Fruit fly (Drosophila melanogaster) whole organism, wandering third instar larva: ENCODE measurements around the gene CG15439.

Experiments
- Abd-B ChIP-seq: fragments of >200 bp; optimal IDR thresholded peaks from 2 replicates; lab custom pipeline; 2017; ENCODE audit warnings: missing biosample characterization, missing genetic modification characterization
- CG32264 ChIP-seq: fragments of 200-800 bp; sonication (Bioruptor generic); optimal IDR thresholded peaks from 2 replicates; lab custom pipeline; 2016; ENCODE audit warnings: missing biosample characterization, missing genetic modification characterization
- CG9705 ChIP-seq: fragments of 200-800 bp; sonication (Bioruptor generic); optimal IDR thresholded peaks from 2 replicates; lab custom pipeline; 2018; ENCODE audit warnings: missing biosample characterization, mild to moderate bottlenecking, missing genetic modification characterization
- CrebA ChIP-seq: fragments of 200-800 bp; sonication (Bioruptor generic); optimal IDR thresholded peaks from 2 replicates; lab custom pipeline; 2016; ENCODE audit warnings: missing biosample characterization, mild to moderate bottlenecking, missing genetic modification characterization, borderline replicate concordance
- Dfd ChIP-seq: fragments of >200 bp; optimal IDR thresholded peaks from 2 replicates; lab custom pipeline; 2017; ENCODE audit warnings: missing biosample characterization, missing genetic modification characterization
- Dif ChIP-seq: fragments of 200-275, 200-300 bp; sonication (Bioruptor generic); optimal IDR thresholded peaks from 2 replicates; lab custom pipeline; 2018; ENCODE audit warnings: missing biosample characterization, missing genetic modification characterization; ENCODE audit not compliant: partially characterized antibody
- GATAd ChIP-seq: sonication (Bioruptor generic); optimal IDR thresholded peaks from 2 replicates; lab custom pipeline; 2016; ENCODE audit warnings: missing biosample characterization, missing genetic modification characterization
- HLH106 ChIP-seq: fragments of 200-800 bp; optimal IDR thresholded peaks from 3 replicates; lab custom pipeline; 2019; ENCODE audit warnings: missing biosample characterization, mild to moderate bottlenecking, missing genetic modification characterization, moderate library complexity
- Hnf4 ChIP-seq: fragments of 200-800 bp; sonication (Bioruptor generic); optimal IDR thresholded peaks from 2 replicates; lab custom pipeline; 2016; ENCODE audit warnings: missing biosample characterization, mild to moderate bottlenecking, missing genetic modification characterization
- Hr78 ChIP-seq: fragments of >200 bp; optimal IDR thresholded peaks from 2 replicates; lab custom pipeline; 2017; ENCODE audit warnings: missing biosample characterization, missing genetic modification characterization
- Jra ChIP-seq: sonication (Bioruptor generic); optimal IDR thresholded peaks from 2 replicates; lab custom pipeline; 2016; ENCODE audit warnings: missing biosample characterization, missing genetic modification characterization
- Myc ChIP-seq: fragments of >200 bp; optimal IDR thresholded peaks from 2 replicates; lab custom pipeline; 2017
- N ChIP-seq: fragments of >200 bp; optimal IDR thresholded peaks from 2 replicates; lab custom pipeline; 2018; ENCODE audit warnings: missing biosample characterization, missing external identifiers, missing genetic modification characterization
- OdsH ChIP-seq: fragments of 200-800 bp; sonication (Bioruptor generic); optimal IDR thresholded peaks from 2 replicates; lab custom pipeline; 2016; ENCODE audit warnings: missing biosample characterization, mild to moderate bottlenecking, missing genetic modification characterization
- Rel ChIP-seq, 2 experiments: fragments of 200-800 bp; sonication (Bioruptor generic) in 1 of 2; optimal IDR thresholded peaks; 2 replicates in 1 of 2; 3 replicates in 1 of 2; lab custom pipeline; 2016 to 2019; ENCODE audit warnings: mild to moderate bottlenecking in 2 of 2, missing biosample characterization in 2 of 2, missing genetic modification characterization in 2 of 2, moderate library complexity in 1 of 2
- Sp1 ChIP-seq: fragments of 200-800 bp; sonication (Bioruptor generic); optimal IDR thresholded peaks from 3 replicates; lab custom pipeline; 2019; ENCODE audit warnings: missing biosample characterization, mild to moderate bottlenecking, missing genetic modification characterization, moderate library complexity
- br ChIP-seq: fragments of 200-800 bp; sonication (Bioruptor generic); optimal IDR thresholded peaks from 2 replicates; lab custom pipeline; 2016; ENCODE audit warnings: missing biosample characterization, missing genetic modification characterization
- dl ChIP-seq, 2 experiments: fragments of 175-275, 200-275 bp in 1 of 2; fragments of 200-275 bp in 1 of 2; sonication (Bioruptor generic); optimal IDR thresholded peaks; lab custom pipeline; 2018; ENCODE audit warnings: mild to moderate bottlenecking in 2 of 2, missing biosample characterization in 2 of 2, missing genetic modification characterization in 2 of 2, moderate library complexity in 2 of 2; ENCODE audit not compliant: partially characterized antibody in 2 of 2, insufficient read depth in 1 of 2
- dmrt93B ChIP-seq: fragments of 200-800 bp; sonication (Bioruptor generic); optimal IDR thresholded peaks from 2 replicates; lab custom pipeline; 2018; ENCODE audit warnings: missing biosample characterization, mild to moderate bottlenecking, missing genetic modification characterization
- dsf ChIP-seq: sonication (Bioruptor generic); optimal IDR thresholded peaks from 2 replicates; lab custom pipeline; 2016; ENCODE audit warnings: missing biosample characterization, missing genetic modification characterization, borderline replicate concordance
- ey ChIP-seq: fragments of 200-800 bp; sonication (Bioruptor generic); optimal IDR thresholded peaks from 2 replicates; lab custom pipeline; 2016; ENCODE audit warnings: missing biosample characterization, missing genetic modification characterization
- foxo ChIP-seq, 2 experiments: fragments of 200-800 bp; sonication (Bioruptor generic); optimal IDR thresholded peaks; 2 replicates in 1 of 2; 3 replicates in 1 of 2; lab custom pipeline; 2016 to 2017; ENCODE audit warnings: missing biosample characterization in 2 of 2, missing genetic modification characterization in 2 of 2
- fru ChIP-seq: fragments of 200-800 bp; sonication (Bioruptor generic); optimal IDR thresholded peaks from 3 replicates; lab custom pipeline; 2016; ENCODE audit warnings: missing biosample characterization, mild to moderate bottlenecking, missing genetic modification characterization
- h ChIP-seq: fragments of 200-800 bp; sonication (Bioruptor generic); optimal IDR thresholded peaks from 3 replicates; lab custom pipeline; 2016; ENCODE audit warnings: missing biosample characterization, mild to moderate bottlenecking, missing genetic modification characterization
- jim ChIP-seq: fragments of 175-275, 200-325 bp; sonication (Bioruptor generic); optimal IDR thresholded peaks from 2 replicates; lab custom pipeline; 2016; ENCODE audit warnings: missing biosample characterization, mild to moderate bottlenecking, missing genetic modification characterization
- lola ChIP-seq: fragments of >200 bp; optimal IDR thresholded peaks from 2 replicates; lab custom pipeline; 2017; ENCODE audit warnings: missing biosample characterization, missing genetic modification characterization
- pan ChIP-seq: fragments of >200 bp; optimal IDR thresholded peaks from 2 replicates; lab custom pipeline; 2017
- psq ChIP-seq: fragments of 200-800 bp; sonication (Bioruptor generic); optimal IDR thresholded peaks from 3 replicates; lab custom pipeline; 2017; ENCODE audit warnings: missing biosample characterization, mild to moderate bottlenecking, missing genetic modification characterization, moderate library complexity
- rgr ChIP-seq: fragments of 200-800 bp; sonication (Bioruptor generic); optimal IDR thresholded peaks from 3 replicates; lab custom pipeline; 2016; ENCODE audit warnings: missing biosample characterization, mild to moderate bottlenecking, missing genetic modification characterization
- sv ChIP-seq: fragments of 200-800 bp; sonication (Bioruptor generic); optimal IDR thresholded peaks from 3 replicates; lab custom pipeline; 2016; ENCODE audit warnings: missing biosample characterization, missing genetic modification characterization
- tai ChIP-seq: sonication (Bioruptor generic); optimal IDR thresholded peaks from 2 replicates; lab custom pipeline; 2016; ENCODE audit warnings: missing biosample characterization, missing genetic modification characterization
- usp ChIP-seq: fragments of >200 bp; optimal IDR thresholded peaks from 2 replicates; lab custom pipeline; 2017; ENCODE audit warnings: missing biosample characterization, missing genetic modification characterization
- woc ChIP-seq: sonication (Bioruptor generic); optimal IDR thresholded peaks from 2 replicates; lab custom pipeline; 2016; ENCODE audit warnings: missing biosample characterization, mild to moderate bottlenecking, missing genetic modification characterization

The CG15439 gene

dm6 chr2L:4422154-4422553 is 30.7 kb downstream of the CG15439 start:
- TF ChIP-seq foxo (GFP tag; optimal IDR thresholded peaks at IDR 0.05; lab: Kevin White, UChicago) (peak in 1 of 2 experiments; percentile 7), lola (no peak)

DNA sequence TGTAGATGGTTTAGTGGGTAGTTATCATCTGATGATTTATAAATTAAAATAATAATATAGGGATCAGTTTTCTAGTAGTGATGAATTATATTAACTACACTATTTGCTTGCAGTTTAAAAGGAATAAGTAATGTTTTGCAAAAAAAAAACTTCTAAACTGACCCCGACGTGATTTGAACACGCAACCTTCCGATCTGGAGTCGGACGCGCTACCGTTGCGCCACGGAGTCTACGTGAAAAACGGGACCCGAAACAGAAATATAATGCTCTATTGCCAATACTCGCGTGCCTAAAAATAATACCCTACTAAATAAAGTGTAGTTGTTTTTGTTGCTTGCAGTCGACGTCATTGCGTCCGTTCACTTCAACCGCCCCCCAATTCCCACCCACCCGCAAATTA is 34.0 kb downstream of the CG15439 start:
- no peak for TF ChIP-seq lola
- TF ChIP-seq Jra: no peak
- no peak for TF ChIP-seq dl (GFP tag; optimal IDR thresholded peaks at IDR 0.05; lab: Kevin White, UChicago; ENCODE audit: insufficient read depth in 1 of 2, partially characterized antibody in 2 of 2)
- no peak for TF ChIP-seq br (GFP tag; lab: Kevin White, UChicago)

DNA sequence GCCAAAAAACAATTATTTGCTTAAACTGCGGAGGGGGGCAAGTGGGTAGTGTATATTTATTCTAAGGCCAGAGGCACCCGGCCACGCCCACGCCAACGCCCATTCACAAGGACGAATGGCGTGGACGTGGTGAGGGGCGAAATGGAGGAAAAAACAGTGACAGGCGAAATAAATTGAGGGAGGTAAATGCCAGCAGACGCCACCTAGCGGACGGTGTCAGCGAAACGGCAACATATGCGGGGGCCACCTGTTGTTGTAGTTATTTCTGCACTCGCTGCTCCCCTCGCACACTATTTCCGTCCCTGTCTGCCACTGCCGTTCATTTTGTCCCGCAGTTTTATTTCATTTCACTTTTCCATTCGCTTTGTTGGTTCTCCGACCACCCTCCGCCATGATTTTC is 34.9 kb downstream of the CG15439 start:
- TF ChIP-seq woc (no peak), GATAd (GFP tag; lab: Kevin White, UChicago) (no peak)

dm6 chr2L:4416903-4417302 is 35.9 kb downstream of the CG15439 start:
- TF ChIP-seq h (GFP tag; lab: Kevin White, UChicago): peak; percentile 18
- TF ChIP-seq tai: no peak
- TF ChIP-seq CG32264: no peak
- no peak for TF ChIP-seq usp (GFP tag; lab: Kevin White, UChicago)
- no peak for TF ChIP-seq Jra
- no peak for TF ChIP-seq Dif (GFP tag; lab: Kevin White, UChicago)
- TF ChIP-seq CrebA: no peak
- TF ChIP-seq Hr78: no peak
- peak; percentile 50 for TF ChIP-seq HLH106 (tag; lab: Kevin White, UChicago)
- no peak for TF ChIP-seq Hnf4
- no peak for TF ChIP-seq pan (lab: Kevin White, UChicago)
- no peak for TF ChIP-seq CG9705
- TF ChIP-seq Abd-B (GFP tag; lab: Kevin White, UChicago): no peak
- no peak for TF ChIP-seq dl (GFP tag; optimal IDR thresholded peaks at IDR 0.05; lab: Kevin White, UChicago; ENCODE audit: insufficient read depth in 1 of 2, partially characterized antibody in 2 of 2)
- no peak for TF ChIP-seq Dfd (GFP tag; lab: Kevin White, UChicago)
- TF ChIP-seq Sp1 (GFP tag; lab: Kevin White, UChicago): peak; percentile 47
- no peak for TF ChIP-seq rgr (GFP tag; lab: Kevin White, UChicago)
- no peak for TF ChIP-seq dsf
- TF ChIP-seq OdsH (GFP tag; lab: Kevin White, UChicago): peak; percentile 8
- no peak for TF ChIP-seq Myc
- no peak for TF ChIP-seq dmrt93B (GFP tag; lab: Kevin White, UChicago)
- no peak for TF ChIP-seq N (GFP tag; lab: Kevin White, UChicago)
- peak in 1 of 2 experiments; percentile 32 for TF ChIP-seq foxo (GFP tag; optimal IDR thresholded peaks at IDR 0.05; lab: Kevin White, UChicago)
- no peak for TF ChIP-seq Rel (GFP tag; optimal IDR thresholded peaks at IDR 0.05; lab: Kevin White, UChicago)
- TF ChIP-seq Rel (tag; optimal IDR thresholded peaks at IDR 0.05; lab: Kevin White, UChicago): no peak
- TF ChIP-seq ey (GFP tag; lab: Kevin White, UChicago): peak; percentile 21
- no peak for TF ChIP-seq lola
- peak; percentile 30 for TF ChIP-seq fru (GFP tag; lab: Kevin White, UChicago)
- TF ChIP-seq br (GFP tag; lab: Kevin White, UChicago): no peak

DNA sequence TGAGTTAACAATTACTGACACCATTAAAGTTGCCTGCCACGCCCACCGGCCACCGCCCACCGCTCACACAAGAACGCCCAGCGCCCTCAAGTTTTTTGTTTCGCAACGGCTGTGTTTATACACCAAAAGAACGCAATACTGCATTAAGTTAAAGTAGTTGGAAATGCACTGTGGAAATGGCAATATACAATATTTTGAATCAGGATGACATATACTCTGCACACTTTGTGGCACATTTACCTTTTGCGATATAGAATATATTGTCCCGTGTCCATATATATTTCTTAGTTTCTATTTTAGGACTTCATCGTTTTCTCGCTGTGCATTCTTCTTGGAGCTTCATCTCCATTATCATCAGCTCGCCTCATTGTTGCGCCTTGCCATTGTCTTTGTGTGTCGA is 36.7 kb downstream of the CG15439 start:
- no peak for TF ChIP-seq GATAd (GFP tag; lab: Kevin White, UChicago)
- TF ChIP-seq Abd-B (GFP tag; lab: Kevin White, UChicago): no peak
- no peak for TF ChIP-seq sv (GFP tag; lab: Kevin White, UChicago)
- TF ChIP-seq N (GFP tag; lab: Kevin White, UChicago): no peak
- no peak for TF ChIP-seq br (GFP tag; lab: Kevin White, UChicago)
- TF ChIP-seq psq (GFP tag; lab: Kevin White, UChicago): no peak
- peak; percentile 13 for TF ChIP-seq ey (GFP tag; lab: Kevin White, UChicago)
- no peak for TF ChIP-seq OdsH (GFP tag; lab: Kevin White, UChicago)
- no peak for TF ChIP-seq woc
- no peak for TF ChIP-seq jim
- no peak for TF ChIP-seq Rel (GFP tag; optimal IDR thresholded peaks at IDR 0.05; lab: Kevin White, UChicago)
- no peak for TF ChIP-seq Rel (tag; optimal IDR thresholded peaks at IDR 0.05; lab: Kevin White, UChicago)
- peak in 1 of 2 experiments; percentile 1 for TF ChIP-seq foxo (GFP tag; optimal IDR thresholded peaks at IDR 0.05; lab: Kevin White, UChicago)
- TF ChIP-seq Jra: no peak
- TF ChIP-seq usp (GFP tag; lab: Kevin White, UChicago): no peak
- TF ChIP-seq Hnf4: no peak
- no peak for TF ChIP-seq pan (lab: Kevin White, UChicago)
- no peak for TF ChIP-seq lola
- TF ChIP-seq fru (GFP tag; lab: Kevin White, UChicago): peak; percentile 1
- TF ChIP-seq CrebA: no peak
